Fruit fly (Drosophila melanogaster) whole organism, embryonic: Measurements from ENCODE around the gene Gr32a.

Experiments
- Atf3 ChIP-seq: fragments of 200-800 bp; sonication (Bioruptor generic); optimal IDR thresholded peaks from 3 replicates; lab custom pipeline; 2016; ENCODE audit warnings: missing biosample characterization, missing genetic modification characterization
- Awh ChIP-seq: fragments of 200-800 bp; sonication (Bioruptor generic); IDR thresholded peaks from 2 replicates; pipeline ENCODE4, ENCODE4 v1.3.6; 2022; ENCODE audit warnings: missing biosample characterization, missing genetic modification characterization
- BEAF-32 ChIP-seq: fragments of 200-800 bp; sonication (Bioruptor generic); optimal IDR thresholded peaks from 3 replicates; lab custom pipeline; 2017; ENCODE audit warnings: missing biosample characterization, missing genetic modification characterization, mild to moderate bottlenecking, moderate library complexity, missing genetic modification reagents
- CG10565 ChIP-seq: fragments of 200-800 bp; sonication (Bioruptor generic); optimal IDR thresholded peaks from 3 replicates; lab custom pipeline; 2016; ENCODE audit warnings: missing biosample characterization, mild to moderate bottlenecking, missing genetic modification characterization
- CG10654 ChIP-seq: fragments of 200-800 bp; sonication (Bioruptor generic); optimal IDR thresholded peaks from 2 replicates; lab custom pipeline; 2016; ENCODE audit warnings: missing biosample characterization, missing genetic modification characterization
- CG11398 ChIP-seq: fragments of 200-800 bp; sonication (Bioruptor generic); optimal IDR thresholded peaks from 2 replicates; lab custom pipeline; 2016; ENCODE audit warnings: missing biosample characterization, missing genetic modification characterization
- CG11560 ChIP-seq: fragments of 200-800 bp; sonication (Bioruptor generic); IDR thresholded peaks from 3 replicates; pipeline ENCODE4 v1.3.6; 2022; ENCODE audit warnings: missing biosample characterization, missing genetic modification characterization
- CG12155 ChIP-seq: fragments of 200-800 bp; sonication (Bioruptor generic); optimal IDR thresholded peaks from 3 replicates; lab custom pipeline; 2016; ENCODE audit warnings: missing biosample characterization, missing genetic modification characterization
- CG12299 ChIP-seq: fragments of 200-800 bp; sonication (Bioruptor generic); optimal IDR thresholded peaks from 2 replicates; lab custom pipeline; 2018; ENCODE audit warnings: missing biosample characterization, mild to moderate bottlenecking, missing genetic modification characterization
- CG12769 ChIP-seq: fragments of 200-800 bp; sonication (Bioruptor generic); optimal IDR thresholded peaks from 2 replicates; lab custom pipeline; 2019; ENCODE audit warnings: missing biosample characterization, mild to moderate bottlenecking, missing genetic modification characterization, moderate library complexity
- CG13424 ChIP-seq: fragments of 200-800 bp; sonication (Bioruptor generic); optimal IDR thresholded peaks from 2 replicates; lab custom pipeline; 2019; ENCODE audit warnings: missing biosample characterization, mild to moderate bottlenecking, missing genetic modification characterization, moderate library complexity
- CG13624 ChIP-seq: fragments of 200-800 bp; sonication (Bioruptor generic); optimal IDR thresholded peaks from 2 replicates; lab custom pipeline; 2016; ENCODE audit warnings: missing biosample characterization, missing genetic modification characterization
- CG17186 ChIP-seq: fragments of 200-800 bp; sonication (Bioruptor generic); optimal IDR thresholded peaks from 3 replicates; lab custom pipeline; 2017; ENCODE audit warnings: missing biosample characterization, missing genetic modification reagents, missing genetic modification characterization
- CG17328 ChIP-seq: fragments of 200-800 bp; sonication (Bioruptor generic); IDR thresholded peaks from 2 replicates; pipeline ENCODE4 v1.3.6; 2022; ENCODE audit warnings: missing biosample characterization, missing genetic modification characterization
- CG2678 ChIP-seq: fragments of 200-800 bp; sonication (Bioruptor generic); optimal IDR thresholded peaks from 3 replicates; lab custom pipeline; 2019; ENCODE audit warnings: missing biosample characterization, mild to moderate bottlenecking, missing genetic modification characterization, moderate library complexity
- CG32767 ChIP-seq: fragments of 200-800 bp; sonication (Bioruptor generic); IDR thresholded peaks from 2 replicates; pipeline ENCODE4 v1.3.6; 2022; ENCODE audit warnings: missing biosample characterization, missing genetic modification characterization
- CG3407 ChIP-seq: fragments of 200-800 bp; sonication (Bioruptor generic); optimal IDR thresholded peaks from 2 replicates; lab custom pipeline; 2018; ENCODE audit warnings: missing biosample characterization, mild to moderate bottlenecking, missing genetic modification characterization
- CG4360 ChIP-seq: fragments of 200-800 bp; sonication (Bioruptor generic); IDR thresholded peaks from 2 replicates; pipeline ENCODE4 v1.3.6; 2022; ENCODE audit warnings: missing biosample characterization, missing genetic modification characterization
- CG4617 ChIP-seq: fragments of 200-800 bp; sonication (Bioruptor generic); optimal IDR thresholded peaks from 3 replicates; lab custom pipeline; 2016; ENCODE audit warnings: missing biosample characterization, missing genetic modification characterization, borderline replicate concordance
- CG6272 ChIP-seq: fragments of 200-800 bp; sonication (Bioruptor generic); IDR thresholded peaks from 2 replicates; pipeline ENCODE4 v1.3.6; 2022; ENCODE audit warnings: missing biosample characterization, missing genetic modification characterization
- CG6689 ChIP-seq: fragments of 200-800 bp; sonication (Bioruptor generic); IDR thresholded peaks from 2 replicates; pipeline ENCODE4 v1.3.6; 2022; ENCODE audit warnings: missing biosample characterization, missing genetic modification characterization
- CG8281 ChIP-seq: fragments of 200-800 bp; sonication (Bioruptor generic); optimal IDR thresholded peaks from 2 replicates; lab custom pipeline; 2018; ENCODE audit warnings: missing biosample characterization, mild to moderate bottlenecking, missing genetic modification characterization, moderate library complexity
- D ChIP-seq, 2 experiments: fragments of 200-800 bp in 1 of 2; fragments of >200 bp in 1 of 2; sonication (Bioruptor generic) in 1 of 2; optimal IDR thresholded peaks; 2 replicates in 1 of 2; 3 replicates in 1 of 2; lab custom pipeline; 2017; ENCODE audit warnings: mild to moderate bottlenecking in 1 of 2, missing biosample characterization in 1 of 2, missing genetic modification characterization in 1 of 2, missing genetic modification reagents in 1 of 2
- Dbx ChIP-seq: fragments of 200-800 bp; sonication (Bioruptor generic); IDR thresholded peaks from 3 replicates; pipeline ENCODE4 v1.3.6; 2022; ENCODE audit warnings: missing biosample characterization, missing genetic modification characterization
- Dek ChIP-seq: fragments of 200-800 bp; sonication (Bioruptor generic); optimal IDR thresholded peaks from 3 replicates; lab custom pipeline; 2019; ENCODE audit warnings: missing biosample characterization, mild to moderate bottlenecking, missing genetic modification characterization, moderate library complexity
- E2f1 ChIP-seq: fragments of 200-800 bp; sonication (Bioruptor generic); IDR thresholded peaks from 2 replicates; pipeline ENCODE4 v1.3.6; 2022; ENCODE audit warnings: missing biosample characterization, missing genetic modification characterization
- Fer3 ChIP-seq: fragments of 200-800 bp; sonication (Bioruptor generic); optimal IDR thresholded peaks from 2 replicates; lab custom pipeline; 2018; ENCODE audit warnings: missing biosample characterization, mild to moderate bottlenecking, missing genetic modification characterization, moderate library complexity
- TFAM ChIP-seq: fragments of 200-800 bp; sonication (Bioruptor generic); optimal IDR thresholded peaks from 2 replicates; lab custom pipeline; 2017; ENCODE audit warnings: missing biosample characterization, missing genetic modification characterization, inconsistent platforms
- Xbp1 ChIP-seq: fragments of 200-800 bp; sonication (Bioruptor generic); optimal IDR thresholded peaks from 3 replicates; lab custom pipeline; 2016; ENCODE audit warnings: missing biosample characterization, mild to moderate bottlenecking, missing genetic modification characterization
- bigmax ChIP-seq: fragments of 200-800 bp; sonication (Bioruptor generic); optimal IDR thresholded peaks from 2 replicates; lab custom pipeline; 2018; ENCODE audit warnings: missing biosample characterization, mild to moderate bottlenecking, missing genetic modification characterization
- chif ChIP-seq, 2 experiments: fragments of 200-800 bp; sonication (Bioruptor generic); optimal IDR thresholded peaks; 3 replicates each; lab custom pipeline; 2016; ENCODE audit warnings: missing biosample characterization in 2 of 2, missing genetic modification characterization in 2 of 2
- ci ChIP-seq: fragments of 200-800 bp; sonication (Bioruptor generic); IDR thresholded peaks from 3 replicates; pipeline ENCODE4 v1.3.6; 2022; ENCODE audit warnings: missing biosample characterization, missing genetic modification characterization
- cwo ChIP-seq: fragments of 200-800 bp; sonication (Bioruptor generic); optimal IDR thresholded peaks from 3 replicates; lab custom pipeline; 2017; ENCODE audit warnings: missing biosample characterization, missing genetic modification characterization, mild to moderate bottlenecking, moderate library complexity, missing genetic modification reagents
- da ChIP-seq: fragments of 200-800 bp; sonication (Bioruptor generic); optimal IDR thresholded peaks from 2 replicates; lab custom pipeline; 2016; ENCODE audit warnings: missing biosample characterization, missing genetic modification characterization
- dm ChIP-seq: fragments of 200-800 bp; sonication (Bioruptor generic); optimal IDR thresholded peaks from 3 replicates; lab custom pipeline; 2016; ENCODE audit warnings: missing biosample characterization, missing genetic modification characterization
- fu2 ChIP-seq: fragments of 200-800 bp; sonication (Bioruptor generic); optimal IDR thresholded peaks from 2 replicates; lab custom pipeline; 2016; ENCODE audit warnings: missing biosample characterization, missing genetic modification characterization
- gro ChIP-seq: fragments of 200-800 bp; sonication (Bioruptor generic); optimal IDR thresholded peaks from 2 replicates; lab custom pipeline; 2016; ENCODE audit warnings: missing biosample characterization, missing genetic modification characterization
- lov ChIP-seq, 2 experiments: fragments of 200-800 bp in 1 of 2; fragments of >200 bp in 1 of 2; sonication (Bioruptor generic) in 1 of 2; IDR thresholded peaks in 1 of 2; optimal IDR thresholded peaks in 1 of 2; 2 replicates in 1 of 2; 3 replicates in 1 of 2; pipeline versions ENCODE4 v1.3.6 to Lab custom; 2017 to 2022; ENCODE audit warnings: missing biosample characterization in 1 of 2, missing genetic modification characterization in 1 of 2
- nerfin-2 ChIP-seq: fragments of 200-800 bp; sonication (Bioruptor generic); IDR thresholded peaks from 2 replicates; pipeline ENCODE4 v1.3.6; 2022; ENCODE audit warnings: missing biosample characterization, missing genetic modification characterization; ENCODE audit not compliant: partially characterized antibody
- pan ChIP-seq, 4 experiments: fragments of >200 bp in 3 of 4; fragments of 200-800 bp in 1 of 4; sonication (Bioruptor generic) in 1 of 4; optimal IDR thresholded peaks in 3 of 4; IDR thresholded peaks in 1 of 4; 2 replicates each; pipeline versions ENCODE4 v1.3.6 to Lab custom; 2017 to 2022; ENCODE audit warnings: missing biosample characterization in 2 of 4, missing genetic modification characterization in 2 of 4, mixed read lengths in 1 of 4
- pita ChIP-seq: fragments of 200-800 bp; sonication (Bioruptor generic); optimal IDR thresholded peaks from 2 replicates; lab custom pipeline; 2017; ENCODE audit warnings: missing biosample characterization, mild to moderate bottlenecking, missing genetic modification characterization
- pum ChIP-seq: fragments of 200-800 bp; sonication (Bioruptor generic); optimal IDR thresholded peaks from 2 replicates; lab custom pipeline; 2016; ENCODE audit warnings: missing biosample characterization, missing genetic modification characterization
- schlank ChIP-seq: fragments of 200-800 bp; sonication (Bioruptor generic); optimal IDR thresholded peaks from 2 replicates; lab custom pipeline; 2018; ENCODE audit warnings: missing biosample characterization, mild to moderate bottlenecking, missing genetic modification characterization
- sqz ChIP-seq: fragments of 200-800 bp; sonication (Bioruptor generic); optimal IDR thresholded peaks from 3 replicates; lab custom pipeline; 2018; ENCODE audit warnings: missing biosample characterization, mild to moderate bottlenecking, missing genetic modification characterization
- toy ChIP-seq: fragments of 200-800 bp; sonication (Bioruptor generic); IDR thresholded peaks from 2 replicates; pipeline ENCODE4 v1.3.6; 2022; ENCODE audit warnings: missing biosample characterization, missing genetic modification characterization
- twi ChIP-seq: fragments of 200-800 bp; optimal IDR thresholded peaks from 2 replicates; lab custom pipeline; 2019; ENCODE audit warnings: missing biosample characterization, mild to moderate bottlenecking, missing genetic modification characterization, moderate library complexity
- vfl ChIP-seq: fragments of 200-800 bp; sonication (Bioruptor generic); optimal IDR thresholded peaks from 2 replicates; lab custom pipeline; 2016; ENCODE audit warnings: missing biosample characterization, missing genetic modification characterization
- vnd ChIP-seq: fragments of 200-800 bp; sonication (Bioruptor generic); IDR thresholded peaks from 3 replicates; pipeline ENCODE4 v1.3.6; 2022; ENCODE audit warnings: missing biosample characterization, missing genetic modification characterization; ENCODE audit not compliant: partially characterized antibody
- yki ChIP-seq: fragments of >200 bp; optimal IDR thresholded peaks from 3 replicates; lab custom pipeline; 2018

The Gr32a gene

DNA sequence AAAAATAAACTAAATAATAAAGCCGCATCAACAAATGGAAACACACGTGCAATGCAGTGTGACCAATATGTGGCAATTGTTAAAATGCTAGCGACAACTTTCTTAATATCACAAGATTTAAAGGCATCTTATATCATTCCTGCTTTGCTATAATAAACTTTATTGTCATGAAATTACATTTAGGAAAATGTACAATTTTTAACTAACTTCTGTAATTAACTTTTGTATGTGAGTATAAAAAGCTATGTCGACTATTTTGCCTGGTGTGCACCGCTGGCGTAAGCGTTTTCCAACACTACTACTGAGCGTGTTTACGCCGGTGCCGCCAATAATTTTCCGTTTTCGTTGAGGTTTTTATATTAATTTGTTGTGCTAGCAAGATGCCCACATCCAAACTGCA, 9.7 kb downstream of the Gr32a start, which contains the start of the genes Csl4 and Nup160 (continued):
- TF ChIP-seq vnd (no peak), TFAM (GFP tag; lab: Kevin White, UChicago) (no peak), pita (no peak), Awh (GFP tag; lab: Robert Waterston, UW) (peak; percentile 55; the same call in 1 of the 2 replicates), twi (no peak), CG11560 (tag; lab: Robert Waterston, UW) (no peak), chif (GFP tag; optimal IDR thresholded peaks at IDR 0.05; lab: Kevin White, UChicago) (peak; percentile 78 to 79), nerfin-2 (GFP tag; lab: Robert Waterston, UW) (no peak), ci (GFP tag; lab: Robert Waterston, UW) (peak; percentile 81), CG12769 (no peak), CG10654 (peak; percentile 77), sqz (GFP tag; lab: Kevin White, UChicago) (no peak), gro (GFP tag; lab: Kevin White, UChicago) (peak; percentile 92), CG17186 (GFP tag; lab: Kevin White, UChicago) (peak; percentile 69), schlank (no peak), cwo (GFP tag; lab: Kevin White, UChicago) (peak; percentile 41), lov (optimal IDR thresholded peaks at IDR 0.05; lab: Kevin White, UChicago) (no peak), lov (GFP tag; IDR thresholded peaks at IDR 0.05; lab: Robert Waterston, UW) (no peak), vfl (GFP tag; lab: Kevin White, UChicago) (peak; percentile 87), CG4360 (no peak), CG12299 (tag; lab: Kevin White, UChicago) (peak; percentile 52), CG12155 (GFP tag; lab: Kevin White, UChicago) (peak; percentile 75), Atf3 (GFP tag; lab: Kevin White, UChicago) (peak; percentile 56), dm (GFP tag; lab: Kevin White, UChicago) (peak; percentile 93), CG8281 (tag; lab: Kevin White, UChicago) (no peak), Xbp1 (peak; percentile 86), CG32767 (GFP tag; lab: Robert Waterston, UW) (no peak), CG6272 (peak; percentile 61; the same call in 1 of the 2 replicates), CG3407 (GFP tag; lab: Kevin White, UChicago) (no peak), Dbx (GFP tag; lab: Robert Waterston, UW) (peak; percentile 86), CG13624 (GFP tag; lab: Kevin White, UChicago) (peak; percentile 92), da (peak; percentile 73), CG2678 (tag; lab: Kevin White, UChicago) (no peak), Fer3 (tag; lab: Kevin White, UChicago) (peak; percentile 69), E2f1 (GFP tag; lab: Robert Waterston, UW) (peak; percentile 68), CG10565 (GFP tag; lab: Kevin White, UChicago) (no peak), fu2 (GFP tag; lab: Kevin White, UChicago) (peak; percentile 85), BEAF-32 (GFP tag; lab: Kevin White, UChicago) (peak; percentile 44), pan (optimal IDR thresholded peaks at IDR 0.05; lab: Kevin White, UChicago) (no peak), pan (GFP tag; optimal IDR thresholded peaks at IDR 0.05 in 1 of 2, IDR thresholded peaks at IDR 0.05 in 1 of 2) (peak in 1 of 2 experiments; percentile 81), bigmax (GFP tag; lab: Kevin White, UChicago) (no peak), CG4617 (GFP tag; lab: Kevin White, UChicago) (peak; percentile 83), D (optimal IDR thresholded peaks at IDR 0.05; lab: Kevin White, UChicago) (no peak), D (GFP tag; optimal IDR thresholded peaks at IDR 0.05; lab: Kevin White, UChicago) (no peak), CG17328 (GFP tag; lab: Robert Waterston, UW) (peak; percentile 78), toy (GFP tag; lab: Robert Waterston, UW) (0 out of 2 replicates have a peak, but pooled peaks have one; percentile 33), CG6689 (GFP tag; lab: Robert Waterston, UW) (peak; percentile 73), pum (peak; percentile 86), yki (no peak), CG13424 (peak; percentile 77), CG11398 (GFP tag; lab: Kevin White, UChicago) (peak; percentile 52), Dek (tag; lab: Kevin White, UChicago) (peak; percentile 43)
